Worm (Caenorhabditis elegans): Measurements from ENCODE around the gene F18F11.4.

ce11 chrIV:379605-380004 lies 49.0 kb downstream of the F18F11.4 start:
- TF ChIP-seq him-1 (tag; optimal IDR thresholded peaks at IDR 0.05) (no peak), W03F9.2 (tag; optimal IDR thresholded peaks at IDR 0.05) (no peak), dao-5 (tag; optimal IDR thresholded peaks at IDR 0.05) (no peak)

Data from whole organism, L4/young adult.